Worm (Caenorhabditis elegans) whole organism, L3 larva: ENCODE data around the gene B0273.1.
"Not testable (repeated sequence)": the region's sequence is repeated elsewhere in the genome, so short reads cannot be mapped to it uniquely, and the experiment has no call there.

Source experiments
- ama-1 ChIP-seq: fragments of 150-350 bp; optimal IDR thresholded peaks from 2 replicates; lab custom pipeline; 2018
- ceh-28 ChIP-seq: fragments of 150-350 bp; optimal IDR thresholded peaks from 2 replicates; lab custom pipeline; 2014; ENCODE audit warnings: missing biosample characterization, missing genetic modification reagents, missing genetic modification characterization
- egl-27 ChIP-seq: sonication (generic microtip); optimal IDR thresholded peaks from 4 replicates; lab custom pipeline; 2017; ENCODE audit warnings: missing biosample characterization, missing genetic modification reagents, missing genetic modification characterization
- fkh-10 ChIP-seq: sonication (generic microtip); optimal IDR thresholded peaks from 2 replicates; lab custom pipeline; 2017; ENCODE audit warnings: missing biosample characterization, missing genetic modification reagents, missing genetic modification characterization
- nfya-1 ChIP-seq: sonication (generic microtip); optimal IDR thresholded peaks from 2 replicates; lab custom pipeline; 2017; ENCODE audit warnings: missing genetic modification characterization, mild to moderate bottlenecking, missing compliant biosample characterization, antibody characterized with exemption, moderate library complexity; ENCODE audit not compliant: insufficient read depth
- snpc-4 ChIP-seq: fragments of 150-350 bp; optimal IDR thresholded peaks from 2 replicates; lab custom pipeline; 2014; ENCODE audit warnings: missing biosample characterization, missing genetic modification characterization

- not testable (repeated sequence) for TF ChIP-seq ama-1 (lab: Kevin White, UChicago); fkh-10 (GFP tag; lab: Kevin White, UChicago); snpc-4 (tag; lab: Kevin White, UChicago); nfya-1; ceh-28 (tag; lab: Kevin White, UChicago); egl-27 (tag; lab: Kevin White, UChicago)
These were observed 37.8 kb upstream of the B0273.1 start, which contains the start of gene Y4C6A.3 for ce11 chrIV:5455999-5456398.
